Worm (Caenorhabditis elegans) whole organism, early embryonic: Measurements from ENCODE around the gene R11.3.

Experiments used
- B0310.2 ChIP-seq: sonication (generic microtip); optimal IDR thresholded peaks from 2 replicates; lab custom pipeline; 2016; ENCODE audit warnings: mild to moderate bottlenecking, missing genetic modification characterization, missing compliant biosample characterization
- F13C5.2 ChIP-seq: sonication (generic microtip); optimal IDR thresholded peaks from 2 replicates; lab custom pipeline; 2017; ENCODE audit warnings: mild to moderate bottlenecking, missing genetic modification characterization, inconsistent platforms, missing compliant biosample characterization
- aly-1 ChIP-seq: sonication (generic microtip); optimal IDR thresholded peaks from 2 replicates; lab custom pipeline; 2016; ENCODE audit warnings: missing genetic modification characterization, missing compliant biosample characterization
- ama-1 ChIP-seq: fragments of 150-350 bp; optimal IDR thresholded peaks from 2 replicates; lab custom pipeline; 2014
- ceh-13 ChIP-seq: fragments of 200-800 bp; sonication (Bioruptor generic); optimal IDR thresholded peaks from 2 replicates; lab custom pipeline; 2018; ENCODE audit warnings: mild to moderate bottlenecking, missing genetic modification characterization, missing compliant biosample characterization
- ets-7 ChIP-seq: sonication (generic microtip); optimal IDR thresholded peaks from 2 replicates; lab custom pipeline; 2016; ENCODE audit warnings: missing genotype, missing genetic modification characterization, missing compliant biosample characterization
- flt-1 ChIP-seq: fragments of 200-800 bp; sonication (Bioruptor generic); IDR thresholded peaks from 2 replicates; pipeline ENCODE4 v1.3.6; 2022; ENCODE audit warnings: missing genetic modification characterization, missing compliant biosample characterization
- hmbx-1 ChIP-seq: sonication (generic microtip); optimal IDR thresholded peaks from 2 replicates; lab custom pipeline; 2016; ENCODE audit warnings: mild to moderate bottlenecking, missing genetic modification characterization, missing compliant biosample characterization
- hmg-4 ChIP-seq: fragments of 200-800 bp; sonication (Bioruptor generic); optimal IDR thresholded peaks from 2 replicates; lab custom pipeline; 2018; ENCODE audit warnings: mild to moderate bottlenecking, missing genetic modification characterization, missing compliant biosample characterization
- pes-1 ChIP-seq: fragments of 200-800 bp; sonication (Bioruptor generic); IDR thresholded peaks from 2 replicates; pipeline ENCODE4 v1.3.6; 2022; ENCODE audit warnings: missing genetic modification reagents, missing genetic modification characterization, missing compliant biosample characterization
- sea-1 ChIP-seq: fragments of 200-800 bp; sonication (Bioruptor generic); conservative IDR thresholded peaks from 2 replicates; pipeline ENCODE4 v1.3.6; 2022; ENCODE audit warnings: missing genetic modification characterization, missing compliant biosample characterization
- tbx-37 ChIP-seq: fragments of 200-800 bp; sonication (Bioruptor generic); conservative IDR thresholded peaks from 2 replicates; pipeline ENCODE4 v1.3.6; 2022; ENCODE audit warnings: missing genetic modification reagents, missing genetic modification characterization, missing compliant biosample characterization
- tra-4 ChIP-seq: sonication (generic microtip); optimal IDR thresholded peaks from 2 replicates; lab custom pipeline; 2017; ENCODE audit warnings: missing genetic modification characterization, missing compliant biosample characterization

ce11 chrX:16228622-16229021 lies 29.6 kb upstream of the R11.3 start, which contains the start of gene F23A7.5:
- TF ChIP-seq sea-1 (GFP tag; lab: Robert Waterston, UW): no peak
- TF ChIP-seq hmg-4 (GFP tag; lab: Kevin White, UChicago): no peak
- TF ChIP-seq tra-4 (tag; lab: Kevin White, UChicago): no peak
- no peak for TF ChIP-seq pes-1 (GFP tag; lab: Robert Waterston, UW)
- no peak for TF ChIP-seq B0310.2 (tag; lab: Kevin White, UChicago)
- TF ChIP-seq flt-1 (GFP tag; lab: Robert Waterston, UW): no peak
- no peak for TF ChIP-seq F13C5.2
- TF ChIP-seq ama-1 (lab: Kevin White, UChicago): no peak
- no peak for TF ChIP-seq tbx-37 (GFP tag; lab: Robert Waterston, UW)
- no peak for TF ChIP-seq ceh-13
- no peak for TF ChIP-seq ets-7
- no peak for TF ChIP-seq hmbx-1 (tag; lab: Kevin White, UChicago)
- no peak for TF ChIP-seq aly-1 (tag; lab: Kevin White, UChicago)
